Fruit fly (Drosophila melanogaster) S2 (cell line): ENCODE data around the gene MICU1.

Source experiments
- CG8478 ChIP-seq: fragments of >200 bp; optimal IDR thresholded peaks from 2 replicates; lab custom pipeline; 2018
- CTCF ChIP-seq, 2 experiments: fragments of >200 bp; optimal IDR thresholded peaks; 2 replicates each; lab custom pipeline; 2018

DNA sequence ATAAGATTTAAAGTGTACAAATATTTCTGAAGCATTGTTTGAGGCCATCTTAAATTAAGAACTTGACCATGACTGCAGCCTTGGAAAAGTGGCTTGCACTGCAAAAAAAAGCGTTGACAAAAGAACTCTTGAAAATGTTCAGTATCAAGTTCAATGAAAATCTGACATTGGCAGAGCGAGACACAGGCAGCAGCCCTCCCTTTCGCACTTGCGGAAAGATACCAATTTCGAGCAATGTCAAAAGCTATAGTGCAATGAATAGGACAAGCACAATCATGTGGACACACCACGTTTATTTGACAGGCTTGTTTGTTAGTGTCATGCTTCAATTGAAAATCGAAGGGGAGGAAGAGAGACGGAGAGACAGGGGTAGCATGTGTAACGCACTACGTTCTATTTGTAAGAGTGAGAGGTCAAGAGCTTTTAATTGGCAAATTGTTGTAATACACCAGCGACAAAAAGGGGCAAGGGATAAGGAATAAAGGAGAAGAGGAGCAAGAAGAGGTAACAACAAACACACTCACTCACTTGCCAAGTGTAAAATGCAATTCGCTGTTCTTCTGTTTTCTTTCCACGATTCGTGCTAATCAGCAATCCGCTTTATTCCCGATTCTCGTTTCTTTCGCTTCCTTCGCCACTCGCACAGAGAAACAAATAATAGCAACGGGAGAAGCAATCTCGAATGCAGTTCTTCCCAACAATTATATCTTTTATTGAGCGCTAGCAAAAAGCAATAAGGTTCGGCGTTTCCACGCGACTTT lies 21.6 kb downstream of the MICU1 start:
- TF ChIP-seq CTCF (optimal IDR thresholded peaks at IDR 0.05; lab: Kevin White, UChicago) (no peak), CG8478 (no peak)
